Fruit fly (Drosophila melanogaster) whole organism, embryonic: ENCODE measurements around the gene Alg9.

ENCODE experiments used
- Abd-B ChIP-seq: fragments of 200-800 bp; sonication (Bioruptor generic); optimal IDR thresholded peaks from 2 replicates; lab custom pipeline; 2018; ENCODE audit warnings: missing biosample characterization, mild to moderate bottlenecking, missing genetic modification characterization, moderate library complexity
- Atf-2 ChIP-seq: fragments of 200-800 bp; sonication (Bioruptor generic); optimal IDR thresholded peaks from 2 replicates; lab custom pipeline; 2016; ENCODE audit warnings: missing biosample characterization, missing genetic modification characterization
- CG10267 ChIP-seq: fragments of 200-800 bp; sonication (Bioruptor generic); optimal IDR thresholded peaks from 2 replicates; lab custom pipeline; 2018; ENCODE audit warnings: missing biosample characterization, mild to moderate bottlenecking, missing genetic modification characterization, moderate library complexity
- CG10959 ChIP-seq: fragments of 200-800 bp; sonication (Bioruptor generic); IDR thresholded peaks from 2 replicates; pipeline ENCODE4 v1.3.6; 2022; ENCODE audit warnings: missing biosample characterization, missing genetic modification characterization
- CG12219 ChIP-seq: fragments of 200-800 bp; sonication (Bioruptor generic); optimal IDR thresholded peaks from 3 replicates; lab custom pipeline; 2018; ENCODE audit warnings: missing biosample characterization, mild to moderate bottlenecking, missing genetic modification characterization
- CG13287 ChIP-seq: fragments of 200-800 bp; sonication (Bioruptor generic); IDR thresholded peaks from 2 replicates; pipeline ENCODE4 v1.3.6; 2022; ENCODE audit warnings: missing biosample characterization, missing genetic modification characterization; ENCODE audit not compliant: partially characterized antibody
- CG13775 ChIP-seq: fragments of 200-800 bp; sonication (Bioruptor generic); optimal IDR thresholded peaks from 3 replicates; lab custom pipeline; 2017; ENCODE audit warnings: missing biosample characterization, mild to moderate bottlenecking, missing genetic modification characterization
- CG15696 ChIP-seq: fragments of 200-800 bp; sonication (Bioruptor generic); optimal IDR thresholded peaks from 2 replicates; lab custom pipeline; 2019; ENCODE audit warnings: missing biosample characterization, mild to moderate bottlenecking, missing genetic modification characterization, moderate library complexity
- CG17359 ChIP-seq: fragments of 200-800 bp; sonication (Bioruptor generic); optimal IDR thresholded peaks from 3 replicates; lab custom pipeline; 2018; ENCODE audit warnings: missing biosample characterization, mild to moderate bottlenecking, missing genetic modification characterization, moderate library complexity
- CG17361 ChIP-seq: fragments of 200-800 bp; sonication (Bioruptor generic); IDR thresholded peaks from 3 replicates; pipeline ENCODE4 v1.3.6; 2022; ENCODE audit warnings: missing biosample characterization, missing genetic modification characterization
- CG18262 ChIP-seq: fragments of 200-800 bp; optimal IDR thresholded peaks from 3 replicates; lab custom pipeline; 2019; ENCODE audit warnings: missing biosample characterization, mild to moderate bottlenecking, missing genetic modification characterization, moderate library complexity
- CG18599 ChIP-seq: fragments of 200-800 bp; sonication (Bioruptor generic); optimal IDR thresholded peaks from 3 replicates; lab custom pipeline; 2017; ENCODE audit warnings: missing biosample characterization, missing genetic modification characterization, mild to moderate bottlenecking, moderate library complexity, missing genetic modification reagents
- CG2712 ChIP-seq: fragments of 200-800 bp; optimal IDR thresholded peaks from 3 replicates; lab custom pipeline; 2019; ENCODE audit warnings: missing biosample characterization, mild to moderate bottlenecking, missing genetic modification characterization, moderate library complexity
- CG4404 ChIP-seq: fragments of 200-800 bp; sonication (Bioruptor generic); IDR thresholded peaks from 2 replicates; pipeline ENCODE4 v1.3.6; 2022; ENCODE audit warnings: missing biosample characterization, missing genetic modification characterization
- CG4424 ChIP-seq: fragments of 200-800 bp; sonication (Bioruptor generic); optimal IDR thresholded peaks from 3 replicates; lab custom pipeline; 2016; ENCODE audit warnings: missing biosample characterization, missing genetic modification characterization
- CG4707 ChIP-seq: fragments of 200-800 bp; sonication (Bioruptor generic); optimal IDR thresholded peaks from 2 replicates; lab custom pipeline; 2018; ENCODE audit warnings: missing biosample characterization, mild to moderate bottlenecking, missing genetic modification characterization, moderate library complexity
- CG4820 ChIP-seq: fragments of 200-800 bp; sonication (Bioruptor generic); optimal IDR thresholded peaks from 3 replicates; lab custom pipeline; 2016; ENCODE audit warnings: missing biosample characterization, missing genetic modification characterization
- CG7556 ChIP-seq: fragments of 200-800 bp; sonication (Bioruptor generic); optimal IDR thresholded peaks from 2 replicates; lab custom pipeline; 2017; ENCODE audit warnings: missing biosample characterization, mild to moderate bottlenecking, missing genetic modification characterization
- CG8089 ChIP-seq: fragments of 200-800 bp; sonication (Bioruptor generic); optimal IDR thresholded peaks from 3 replicates; lab custom pipeline; 2016; ENCODE audit warnings: missing biosample characterization, missing genetic modification characterization
- CG8478 ChIP-seq: fragments of >200 bp; optimal IDR thresholded peaks from 2 replicates; lab custom pipeline; 2018
- CG8924 ChIP-seq: fragments of 200-800 bp; optimal IDR thresholded peaks from 3 replicates; lab custom pipeline; 2019; ENCODE audit warnings: missing biosample characterization, mild to moderate bottlenecking, missing genetic modification characterization, moderate library complexity
- CoRest ChIP-seq: fragments of 200-800 bp; sonication (Bioruptor generic); optimal IDR thresholded peaks from 3 replicates; lab custom pipeline; 2018; ENCODE audit warnings: missing biosample characterization, mild to moderate bottlenecking, missing genetic modification characterization, moderate library complexity
- Hr3 ChIP-seq: fragments of 200-800 bp; sonication (Bioruptor generic); optimal IDR thresholded peaks from 3 replicates; lab custom pipeline; 2016; ENCODE audit warnings: missing biosample characterization, missing genetic modification characterization
- NC2β ChIP-seq: fragments of 200-800 bp; sonication (Bioruptor generic); optimal IDR thresholded peaks from 2 replicates; lab custom pipeline; 2016; ENCODE audit warnings: missing biosample characterization, missing genetic modification characterization
- Nf-YC ChIP-seq: fragments of 200-800 bp; optimal IDR thresholded peaks from 3 replicates; lab custom pipeline; 2019; ENCODE audit warnings: missing biosample characterization, mild to moderate bottlenecking, missing genetic modification characterization, moderate library complexity
- Six4 ChIP-seq: fragments of 200-800 bp; sonication (Bioruptor generic); optimal IDR thresholded peaks from 2 replicates; lab custom pipeline; 2016; ENCODE audit warnings: missing biosample characterization, missing genetic modification characterization
- Sox102F ChIP-seq: fragments of 200-800 bp; sonication (Bioruptor generic); optimal IDR thresholded peaks from 2 replicates; lab custom pipeline; 2018; ENCODE audit warnings: missing biosample characterization, mild to moderate bottlenecking, missing genetic modification characterization, moderate library complexity
- Ssrp ChIP-seq: fragments of 200-800 bp; sonication (Bioruptor generic); optimal IDR thresholded peaks from 2 replicates; lab custom pipeline; 2018; ENCODE audit warnings: missing biosample characterization, mild to moderate bottlenecking, missing genetic modification characterization, moderate library complexity
- Xbp1 ChIP-seq: fragments of 200-800 bp; sonication (Bioruptor generic); optimal IDR thresholded peaks from 3 replicates; lab custom pipeline; 2016; ENCODE audit warnings: missing biosample characterization, mild to moderate bottlenecking, missing genetic modification characterization
- bcd ChIP-seq: fragments of 200-800 bp; sonication (Bioruptor generic); optimal IDR thresholded peaks from 2 replicates; lab custom pipeline; 2017; ENCODE audit warnings: missing biosample characterization, mild to moderate bottlenecking, missing genetic modification characterization
- cato ChIP-seq: fragments of 200-800 bp; sonication (Bioruptor generic); optimal IDR thresholded peaks from 2 replicates; lab custom pipeline; 2016; ENCODE audit warnings: missing biosample characterization, missing genetic modification characterization, borderline replicate concordance
- danr ChIP-seq: fragments of 200-800 bp; sonication (Bioruptor generic); IDR thresholded peaks from 2 replicates; pipeline ENCODE4 v1.3.6; 2022; ENCODE audit warnings: missing biosample characterization, missing genetic modification characterization
- dmrt11E ChIP-seq: fragments of 200-800 bp; sonication (Bioruptor generic); optimal IDR thresholded peaks from 3 replicates; lab custom pipeline; 2018; ENCODE audit warnings: missing biosample characterization, mild to moderate bottlenecking, missing genetic modification characterization, moderate library complexity
- fd96Cb ChIP-seq: fragments of 200-800 bp; sonication (Bioruptor generic); optimal IDR thresholded peaks from 2 replicates; lab custom pipeline; 2018; ENCODE audit warnings: missing biosample characterization, mild to moderate bottlenecking, missing genetic modification characterization, moderate library complexity
- gcm2 ChIP-seq: fragments of 200-800 bp; sonication (Bioruptor generic); optimal IDR thresholded peaks from 2 replicates; lab custom pipeline; 2016; ENCODE audit warnings: missing biosample characterization, missing genetic modification characterization
- gem ChIP-seq: fragments of 200-800 bp; sonication (Bioruptor generic); optimal IDR thresholded peaks from 2 replicates; lab custom pipeline; 2019; ENCODE audit warnings: missing biosample characterization, mild to moderate bottlenecking, missing genetic modification characterization, moderate library complexity
- hth ChIP-seq: fragments of >200 bp; optimal IDR thresholded peaks from 2 replicates; lab custom pipeline; 2017; ENCODE audit warnings: inconsistent platforms
- klu ChIP-seq: fragments of 200-800 bp; sonication (Bioruptor generic); IDR thresholded peaks from 2 replicates; pipeline ENCODE4 v1.3.6; 2022; ENCODE audit warnings: missing biosample characterization, missing genetic modification characterization
- lola ChIP-seq, 3 experiments: fragments of >200 bp in 2 of 3; fragments of 200-800 bp in 1 of 3; sonication (Bioruptor generic) in 1 of 3; optimal IDR thresholded peaks; 2 replicates each; lab custom pipeline; 2017 to 2019; ENCODE audit warnings: missing biosample characterization in 3 of 3, missing genetic modification characterization in 3 of 3, mild to moderate bottlenecking in 1 of 3, moderate library complexity in 1 of 3
- nmo ChIP-seq: fragments of 200-800 bp; sonication (Bioruptor generic); optimal IDR thresholded peaks from 2 replicates; lab custom pipeline; 2018; ENCODE audit warnings: missing biosample characterization, mild to moderate bottlenecking, missing genetic modification characterization, moderate library complexity
- org-1 ChIP-seq: fragments of 200-800 bp; sonication (Bioruptor generic); optimal IDR thresholded peaks from 2 replicates; lab custom pipeline; 2017; ENCODE audit warnings: missing biosample characterization, missing genetic modification characterization
- otp ChIP-seq: fragments of 200-800 bp; sonication (Bioruptor generic); IDR thresholded peaks from 3 replicates; pipeline ENCODE4, ENCODE4 v1.3.6; 2022; ENCODE audit warnings: missing biosample characterization, missing genetic modification characterization
- phol ChIP-seq: fragments of 200-800 bp; sonication (Bioruptor generic); optimal IDR thresholded peaks from 3 replicates; lab custom pipeline; 2018; ENCODE audit warnings: missing biosample characterization, mild to moderate bottlenecking, missing genetic modification characterization, moderate library complexity
- pnt ChIP-seq: fragments of 200-800 bp; sonication (Bioruptor generic); optimal IDR thresholded peaks from 3 replicates; lab custom pipeline; 2016; ENCODE audit warnings: missing biosample characterization, missing genetic modification characterization
- prd ChIP-seq, 3 experiments: fragments of >200 bp in 2 of 3; fragments of 200-800 bp in 1 of 3; sonication (Bioruptor generic) in 1 of 3; optimal IDR thresholded peaks in 2 of 3; IDR thresholded peaks in 1 of 3; 2 replicates in 2 of 3; 3 replicates in 1 of 3; pipeline versions ENCODE4 v1.3.6 to Lab custom; 2017 to 2022; ENCODE audit warnings: missing biosample characterization in 1 of 3, missing genetic modification characterization in 1 of 3
- sens ChIP-seq: fragments of 200-800 bp; sonication (Bioruptor generic); peaks from one replicate; lab custom pipeline; 2016; ENCODE audit warnings: missing biosample characterization, missing genetic modification characterization
- sqz ChIP-seq: fragments of 200-800 bp; sonication (Bioruptor generic); optimal IDR thresholded peaks from 3 replicates; lab custom pipeline; 2018; ENCODE audit warnings: missing biosample characterization, mild to moderate bottlenecking, missing genetic modification characterization
- tna ChIP-seq: fragments of 200-800 bp; sonication (Bioruptor generic); IDR thresholded peaks from 2 replicates; pipeline ENCODE4 v1.3.6; 2022; ENCODE audit warnings: missing biosample characterization, missing genetic modification characterization; ENCODE audit not compliant: partially characterized antibody
- trem ChIP-seq: fragments of 200-800 bp; optimal IDR thresholded peaks from 3 replicates; lab custom pipeline; 2019; ENCODE audit warnings: missing biosample characterization, mild to moderate bottlenecking, missing genetic modification characterization, moderate library complexity
- unpg ChIP-seq: fragments of 200-800 bp; sonication (Bioruptor generic); optimal IDR thresholded peaks from 3 replicates; lab custom pipeline; 2018; ENCODE audit warnings: missing biosample characterization, mild to moderate bottlenecking, missing genetic modification characterization, moderate library complexity

Alg9 gene

DNA sequence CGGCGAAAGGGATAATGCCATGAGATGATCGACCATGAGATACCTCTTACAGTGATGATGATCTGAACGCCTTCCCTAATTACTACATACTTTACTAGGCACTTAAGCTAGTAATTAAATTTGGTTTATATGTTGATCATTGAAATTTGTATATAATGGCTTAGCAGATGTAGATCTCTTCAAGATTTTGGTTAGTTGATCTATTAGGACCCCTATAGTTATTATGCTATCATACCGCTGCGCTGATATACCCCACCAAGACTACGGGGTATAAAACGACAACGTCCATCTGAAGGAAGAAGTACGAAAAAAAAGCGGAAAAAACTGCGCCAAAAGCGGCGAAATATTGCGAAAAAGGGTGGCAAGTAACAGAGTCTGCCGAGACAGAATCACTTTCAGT, 47.1 kb upstream of the Alg9 start (continued):
- TF ChIP-seq CG15696 (tag; lab: Kevin White, UChicago) (peak; percentile 66), CG18262 (tag; lab: Kevin White, UChicago) (peak; percentile 70), CG4707 (GFP tag; lab: Kevin White, UChicago) (no peak), CG8478 (no peak), gem (peak; percentile 57), nmo (peak; percentile 41), CG2712 (tag; lab: Kevin White, UChicago) (peak; percentile 58), Xbp1 (GFP tag; lab: Kevin White, UChicago) (peak; percentile 8), sqz (GFP tag; lab: Kevin White, UChicago) (peak; percentile 27), CG10267 (tag; lab: Kevin White, UChicago) (peak; percentile 48), CG18599 (GFP tag; lab: Kevin White, UChicago) (peak; percentile 40), danr (peak; percentile 8; the same call in 1 of the 2 replicates), sens (GFP tag; lab: Kevin White, UChicago) (peak; percentile 86), otp (no peak), CG10959 (GFP tag; lab: Robert Waterston, UW) (0 out of 2 replicates have a peak, but pooled peaks have one; percentile 14), CG17359 (peak; percentile 8), CG4820 (peak; percentile 44), Nf-YC (tag; lab: Kevin White, UChicago) (no peak), fd96Cb (tag; lab: Kevin White, UChicago) (peak; percentile 59), cato (no peak), CG4404 (GFP tag; lab: Robert Waterston, UW) (peak; percentile 55), dmrt11E (tag; lab: Kevin White, UChicago) (peak; percentile 71), CG8924 (tag; lab: Kevin White, UChicago) (peak; percentile 37), trem (tag; lab: Kevin White, UChicago) (peak; percentile 33), pnt (GFP tag; lab: Kevin White, UChicago) (peak; percentile 9), CG7556 (GFP tag; lab: Kevin White, UChicago) (peak; percentile 25), klu (GFP tag; lab: Robert Waterston, UW) (no peak), NC2β (GFP tag; lab: Kevin White, UChicago) (no peak), Atf-2 (GFP tag; lab: Kevin White, UChicago) (peak; percentile 3), CG13287 (no peak), org-1 (no peak), CG17361 (GFP tag; lab: Robert Waterston, UW) (peak; percentile 61), phol (tag; lab: Kevin White, UChicago) (peak; percentile 58), Abd-B (GFP tag; lab: Kevin White, UChicago) (peak; percentile 7), bcd (GFP tag; lab: Kevin White, UChicago) (peak; percentile 20), Hr3 (GFP tag; lab: Kevin White, UChicago) (peak; percentile 4), CG13775 (GFP tag; lab: Kevin White, UChicago) (peak; percentile 5), lola (GFP tag; optimal IDR thresholded peaks at IDR 0.05; lab: Kevin White, UChicago) (peak in 1 of 3 experiments; percentile 55), CoRest (tag; lab: Kevin White, UChicago) (peak; percentile 24), gcm2 (GFP tag; lab: Kevin White, UChicago) (no peak), prd (optimal IDR thresholded peaks at IDR 0.05; lab: Kevin White, UChicago) (no peak), prd (GFP tag; IDR thresholded peaks at IDR 0.05; lab: Robert Waterston, UW) (peak; percentile 57), Ssrp (tag; lab: Kevin White, UChicago) (peak; percentile 2), CG4424 (GFP tag; lab: Kevin White, UChicago) (peak; percentile 48), Six4 (GFP tag; lab: Kevin White, UChicago) (peak; percentile 53), unpg (GFP tag; lab: Kevin White, UChicago) (peak; percentile 5), CG8089 (GFP tag; lab: Kevin White, UChicago) (no peak), CG12219 (GFP tag; lab: Kevin White, UChicago) (no peak), hth (lab: Kevin White, UChicago) (no peak), Sox102F (GFP tag; lab: Kevin White, UChicago) (no peak), tna (no peak)
